Fruit fly (Drosophila melanogaster) whole organism, wandering third instar larva: ENCODE data around the gene Arglu1.
A peak's percentile ranks its signal among the peaks of the same experiment; 100 is the strongest.

Experiments
- Abd-B ChIP-seq: fragments of >200 bp; optimal IDR thresholded peaks from 2 replicates; lab custom pipeline; 2017; ENCODE audit warnings: missing biosample characterization, missing genetic modification characterization
- CG32264 ChIP-seq: fragments of 200-800 bp; sonication (Bioruptor generic); optimal IDR thresholded peaks from 2 replicates; lab custom pipeline; 2016; ENCODE audit warnings: missing biosample characterization, missing genetic modification characterization
- CG9705 ChIP-seq: fragments of 200-800 bp; sonication (Bioruptor generic); optimal IDR thresholded peaks from 2 replicates; lab custom pipeline; 2018; ENCODE audit warnings: missing biosample characterization, mild to moderate bottlenecking, missing genetic modification characterization
- CrebA ChIP-seq: fragments of 200-800 bp; sonication (Bioruptor generic); optimal IDR thresholded peaks from 2 replicates; lab custom pipeline; 2016; ENCODE audit warnings: missing biosample characterization, mild to moderate bottlenecking, missing genetic modification characterization, borderline replicate concordance
- Dfd ChIP-seq: fragments of >200 bp; optimal IDR thresholded peaks from 2 replicates; lab custom pipeline; 2017; ENCODE audit warnings: missing biosample characterization, missing genetic modification characterization
- HLH106 ChIP-seq: fragments of 200-800 bp; optimal IDR thresholded peaks from 3 replicates; lab custom pipeline; 2019; ENCODE audit warnings: missing biosample characterization, mild to moderate bottlenecking, missing genetic modification characterization, moderate library complexity
- Hnf4 ChIP-seq: fragments of 200-800 bp; sonication (Bioruptor generic); optimal IDR thresholded peaks from 2 replicates; lab custom pipeline; 2016; ENCODE audit warnings: missing biosample characterization, mild to moderate bottlenecking, missing genetic modification characterization
- Hr78 ChIP-seq: fragments of >200 bp; optimal IDR thresholded peaks from 2 replicates; lab custom pipeline; 2017; ENCODE audit warnings: missing biosample characterization, missing genetic modification characterization
- Jra ChIP-seq: sonication (Bioruptor generic); optimal IDR thresholded peaks from 2 replicates; lab custom pipeline; 2016; ENCODE audit warnings: missing biosample characterization, missing genetic modification characterization
- Myc ChIP-seq: fragments of >200 bp; optimal IDR thresholded peaks from 2 replicates; lab custom pipeline; 2017
- N ChIP-seq: fragments of >200 bp; optimal IDR thresholded peaks from 2 replicates; lab custom pipeline; 2018; ENCODE audit warnings: missing biosample characterization, missing external identifiers, missing genetic modification characterization
- OdsH ChIP-seq: fragments of 200-800 bp; sonication (Bioruptor generic); optimal IDR thresholded peaks from 2 replicates; lab custom pipeline; 2016; ENCODE audit warnings: missing biosample characterization, mild to moderate bottlenecking, missing genetic modification characterization
- Rel ChIP-seq, 2 experiments: fragments of 200-800 bp; sonication (Bioruptor generic) in 1 of 2; optimal IDR thresholded peaks; 2 replicates in 1 of 2; 3 replicates in 1 of 2; lab custom pipeline; 2016 to 2019; ENCODE audit warnings: mild to moderate bottlenecking in 2 of 2, missing biosample characterization in 2 of 2, missing genetic modification characterization in 2 of 2, moderate library complexity in 1 of 2
- Sp1 ChIP-seq: fragments of 200-800 bp; sonication (Bioruptor generic); optimal IDR thresholded peaks from 3 replicates; lab custom pipeline; 2019; ENCODE audit warnings: missing biosample characterization, mild to moderate bottlenecking, missing genetic modification characterization, moderate library complexity
- Vsx2 ChIP-seq: fragments of 200-300, 225-300 bp; sonication (Bioruptor generic); optimal IDR thresholded peaks from 2 replicates; lab custom pipeline; 2018; ENCODE audit warnings: missing biosample characterization, missing genetic modification characterization; ENCODE audit not compliant: partially characterized antibody
- br ChIP-seq: fragments of 200-800 bp; sonication (Bioruptor generic); optimal IDR thresholded peaks from 2 replicates; lab custom pipeline; 2016; ENCODE audit warnings: missing biosample characterization, missing genetic modification characterization
- brk ChIP-seq: fragments of 200-800 bp; sonication (Bioruptor generic); optimal IDR thresholded peaks from 2 replicates; lab custom pipeline; 2016; ENCODE audit warnings: missing biosample characterization, mild to moderate bottlenecking, missing genetic modification characterization
- dmrt93B ChIP-seq: fragments of 200-800 bp; sonication (Bioruptor generic); optimal IDR thresholded peaks from 2 replicates; lab custom pipeline; 2018; ENCODE audit warnings: missing biosample characterization, mild to moderate bottlenecking, missing genetic modification characterization
- dsf ChIP-seq: sonication (Bioruptor generic); optimal IDR thresholded peaks from 2 replicates; lab custom pipeline; 2016; ENCODE audit warnings: missing biosample characterization, missing genetic modification characterization, borderline replicate concordance
- foxo ChIP-seq, 2 experiments: fragments of 200-800 bp; sonication (Bioruptor generic); optimal IDR thresholded peaks; 2 replicates in 1 of 2; 3 replicates in 1 of 2; lab custom pipeline; 2016 to 2017; ENCODE audit warnings: missing biosample characterization in 2 of 2, missing genetic modification characterization in 2 of 2
- fru ChIP-seq: fragments of 200-800 bp; sonication (Bioruptor generic); optimal IDR thresholded peaks from 3 replicates; lab custom pipeline; 2016; ENCODE audit warnings: missing biosample characterization, mild to moderate bottlenecking, missing genetic modification characterization
- h ChIP-seq: fragments of 200-800 bp; sonication (Bioruptor generic); optimal IDR thresholded peaks from 3 replicates; lab custom pipeline; 2016; ENCODE audit warnings: missing biosample characterization, mild to moderate bottlenecking, missing genetic modification characterization
- jim ChIP-seq: fragments of 175-275, 200-325 bp; sonication (Bioruptor generic); optimal IDR thresholded peaks from 2 replicates; lab custom pipeline; 2016; ENCODE audit warnings: missing biosample characterization, mild to moderate bottlenecking, missing genetic modification characterization
- lola ChIP-seq: fragments of >200 bp; optimal IDR thresholded peaks from 2 replicates; lab custom pipeline; 2017; ENCODE audit warnings: missing biosample characterization, missing genetic modification characterization
- pan ChIP-seq: fragments of >200 bp; optimal IDR thresholded peaks from 2 replicates; lab custom pipeline; 2017
- psq ChIP-seq: fragments of 200-800 bp; sonication (Bioruptor generic); optimal IDR thresholded peaks from 3 replicates; lab custom pipeline; 2017; ENCODE audit warnings: missing biosample characterization, mild to moderate bottlenecking, missing genetic modification characterization, moderate library complexity
- rgr ChIP-seq: fragments of 200-800 bp; sonication (Bioruptor generic); optimal IDR thresholded peaks from 3 replicates; lab custom pipeline; 2016; ENCODE audit warnings: missing biosample characterization, mild to moderate bottlenecking, missing genetic modification characterization
- sage ChIP-seq: fragments of 200-800 bp; sonication (Bioruptor generic); optimal IDR thresholded peaks from 2 replicates; lab custom pipeline; 2016; ENCODE audit warnings: missing biosample characterization, mild to moderate bottlenecking, missing genetic modification characterization
- sv ChIP-seq: fragments of 200-800 bp; sonication (Bioruptor generic); optimal IDR thresholded peaks from 3 replicates; lab custom pipeline; 2016; ENCODE audit warnings: missing biosample characterization, missing genetic modification characterization
- tai ChIP-seq: sonication (Bioruptor generic); optimal IDR thresholded peaks from 2 replicates; lab custom pipeline; 2016; ENCODE audit warnings: missing biosample characterization, missing genetic modification characterization

Arglu1 gene

dm6 chr2L:9894871-9895364, 43.0 kb downstream of the Arglu1 start, which contains the start of gene Bka:
Bka (plus strand) TSS chr2L:9895287.
- TF ChIP-seq CG9705 (GFP tag; lab: Kevin White, UChicago) (peak; percentile 30), Hr78 (no peak), pan (lab: Kevin White, UChicago) (no peak), Hnf4 (GFP tag; lab: Kevin White, UChicago) (peak; percentile 66), foxo (GFP tag; optimal IDR thresholded peaks at IDR 0.05; lab: Kevin White, UChicago) (peak in 1 of 2 experiments; percentile 43), HLH106 (tag; lab: Kevin White, UChicago) (peak; percentile 49), OdsH (GFP tag; lab: Kevin White, UChicago) (peak; percentile 60), dsf (GFP tag; lab: Kevin White, UChicago) (no peak), Myc (lab: Kevin White, UChicago) (peak; percentile 82), sage (GFP tag; lab: Kevin White, UChicago) (peak; percentile 55), rgr (peak; percentile 76), Sp1 (GFP tag; lab: Kevin White, UChicago) (peak; percentile 76), h (GFP tag; lab: Kevin White, UChicago) (peak; percentile 56), fru (GFP tag; lab: Kevin White, UChicago) (no peak), psq (GFP tag; lab: Kevin White, UChicago) (peak; percentile 21), sv (GFP tag; lab: Kevin White, UChicago) (peak; percentile 52), br (GFP tag; lab: Kevin White, UChicago) (peak; percentile 36), Rel (GFP tag; optimal IDR thresholded peaks at IDR 0.05; lab: Kevin White, UChicago) (no peak), Rel (tag; optimal IDR thresholded peaks at IDR 0.05; lab: Kevin White, UChicago) (peak; percentile 50), brk (GFP tag; lab: Kevin White, UChicago) (peak; percentile 86)

- TF ChIP-seq Abd-B (GFP tag; lab: Kevin White, UChicago) = no peak
- TF ChIP-seq rgr = peak; percentile 49
- TF ChIP-seq Jra = no peak
These were observed 43.7 kb downstream of the Arglu1 start for dm6 chr2L:9894193-9894592.

dm6 chr2L:9893183-9893582, 44.8 kb downstream of the Arglu1 start, which contains the start of gene mtDNA-helicase:
mtDNA-helicase (minus strand) TSS chr2L:9893446.
- no peak for TF ChIP-seq tai (GFP tag; lab: Kevin White, UChicago)
- TF ChIP-seq sage (GFP tag; lab: Kevin White, UChicago) = no peak
- TF ChIP-seq rgr = peak; percentile 0
- TF ChIP-seq jim = no peak
- peak; percentile 5 for TF ChIP-seq Myc (lab: Kevin White, UChicago)
- TF ChIP-seq lola (GFP tag; lab: Kevin White, UChicago) = no peak
- no peak for TF ChIP-seq N (GFP tag; lab: Kevin White, UChicago)
- no peak for TF ChIP-seq dmrt93B (GFP tag; lab: Kevin White, UChicago)

- TF ChIP-seq h (GFP tag; lab: Kevin White, UChicago) (peak; percentile 1), rgr (peak; percentile 33), dmrt93B (GFP tag; lab: Kevin White, UChicago) (no peak), CG32264 (peak; percentile 3)
These were observed 47.4 kb downstream of the Arglu1 start, which contains the start of the genes CG34183 and CG4537 for dm6 chr2L:9890576-9890975. CG34183 (minus strand) TSS chr2L:9890772. CG4537 (plus strand) TSS chr2L:9890885.

dm6 chr2L:9887856-9888269, 50.1 kb downstream of the Arglu1 start, which contains the start of gene Fkbp59:
Fkbp59 (plus strand) TSS chr2L:9888005.
- peak; percentile 83 for TF ChIP-seq Myc (lab: Kevin White, UChicago)
- no peak for TF ChIP-seq CrebA (GFP tag; lab: Kevin White, UChicago)
- TF ChIP-seq Vsx2 = peak; percentile 99

- no peak for TF ChIP-seq CrebA (GFP tag; lab: Kevin White, UChicago)
- no peak for TF ChIP-seq Dfd (GFP tag; lab: Kevin White, UChicago)
- TF ChIP-seq, all 38 proteins: peak for 0
These were observed 51.8 kb downstream of the Arglu1 start, which contains the start of gene nAChRalpha6 for dm6 chr2L:9886086-9886485. nAChRalpha6 (minus strand) TSS chr2L:9886250.
